Fruit fly (Drosophila melanogaster) whole organism, embryonic: ENCODE results near the gene JIL-1.

ENCODE experiments used
- CG10267 ChIP-seq: fragments of 200-800 bp; sonication (Bioruptor generic); optimal IDR thresholded peaks from 2 replicates; lab custom pipeline; 2018; ENCODE audit warnings: missing biosample characterization, mild to moderate bottlenecking, missing genetic modification characterization, moderate library complexity
- CG10654 ChIP-seq: fragments of 200-800 bp; sonication (Bioruptor generic); optimal IDR thresholded peaks from 2 replicates; lab custom pipeline; 2016; ENCODE audit warnings: missing biosample characterization, missing genetic modification characterization
- CG11085 ChIP-seq: fragments of 200-800 bp; sonication (Bioruptor generic); IDR thresholded peaks from 2 replicates; pipeline ENCODE4 v1.3.6; 2022; ENCODE audit warnings: missing biosample characterization, missing genetic modification characterization
- CG12659 ChIP-seq: fragments of 200-800 bp; sonication (Bioruptor generic); optimal IDR thresholded peaks from 3 replicates; lab custom pipeline; 2017; ENCODE audit warnings: mild to moderate bottlenecking, missing biosample characterization, missing genetic modification reagents, missing genetic modification characterization
- CG14965 ChIP-seq: fragments of 200-800 bp; sonication (Bioruptor generic); optimal IDR thresholded peaks from 2 replicates; lab custom pipeline; 2016; ENCODE audit warnings: missing biosample characterization, missing genetic modification characterization, borderline replicate concordance
- CG1603 ChIP-seq: fragments of 200-800 bp; sonication (Bioruptor generic); optimal IDR thresholded peaks from 2 replicates; lab custom pipeline; 2019; ENCODE audit warnings: missing biosample characterization, mild to moderate bottlenecking, missing genetic modification characterization, moderate library complexity
- CG17186 ChIP-seq: fragments of 200-800 bp; sonication (Bioruptor generic); optimal IDR thresholded peaks from 3 replicates; lab custom pipeline; 2017; ENCODE audit warnings: missing biosample characterization, missing genetic modification reagents, missing genetic modification characterization
- CG18262 ChIP-seq: fragments of 200-800 bp; optimal IDR thresholded peaks from 3 replicates; lab custom pipeline; 2019; ENCODE audit warnings: missing biosample characterization, mild to moderate bottlenecking, missing genetic modification characterization, moderate library complexity
- CG2889 ChIP-seq: fragments of 200-800 bp; sonication (Bioruptor generic); IDR thresholded peaks from 3 replicates; pipeline ENCODE4 v1.3.6; 2022; ENCODE audit warnings: missing biosample characterization, missing genetic modification characterization
- CG34422 ChIP-seq: fragments of 200-800 bp; sonication (Bioruptor generic); IDR thresholded peaks from 3 replicates; pipeline ENCODE4 v1.3.6; 2022; ENCODE audit warnings: missing biosample characterization, missing genetic modification characterization
- CG4820 ChIP-seq: fragments of 200-800 bp; sonication (Bioruptor generic); optimal IDR thresholded peaks from 3 replicates; lab custom pipeline; 2016; ENCODE audit warnings: missing biosample characterization, missing genetic modification characterization
- CG5953 ChIP-seq: fragments of 200-800 bp; sonication (Bioruptor generic); IDR thresholded peaks from 2 replicates; pipeline ENCODE4 v1.3.6; 2022; ENCODE audit warnings: missing biosample characterization, missing genetic modification characterization
- CG6272 ChIP-seq: fragments of 200-800 bp; sonication (Bioruptor generic); IDR thresholded peaks from 2 replicates; pipeline ENCODE4 v1.3.6; 2022; ENCODE audit warnings: missing biosample characterization, missing genetic modification characterization
- CG7963 ChIP-seq: fragments of 200-800 bp; sonication (Bioruptor generic); IDR thresholded peaks from 3 replicates; pipeline ENCODE4 v1.3.6; 2022; ENCODE audit warnings: missing biosample characterization, missing genetic modification characterization; ENCODE audit not compliant: partially characterized antibody
- CG7987 ChIP-seq: fragments of 200-800 bp; sonication (Bioruptor generic); optimal IDR thresholded peaks from 2 replicates; lab custom pipeline; 2018; ENCODE audit warnings: missing biosample characterization, mild to moderate bottlenecking, missing genetic modification characterization, moderate library complexity
- CG8478 ChIP-seq: fragments of >200 bp; optimal IDR thresholded peaks from 2 replicates; lab custom pipeline; 2018
- CG9215 ChIP-seq: fragments of 200-800 bp; sonication (Bioruptor generic); IDR thresholded peaks from 2 replicates; pipeline ENCODE4 v1.3.6; 2022; ENCODE audit warnings: missing biosample characterization, missing genetic modification characterization
- CG9609 ChIP-seq: fragments of 200-800 bp; sonication (Bioruptor generic); optimal IDR thresholded peaks from 3 replicates; lab custom pipeline; 2016; ENCODE audit warnings: missing biosample characterization, missing genetic modification characterization
- CTCF ChIP-seq: fragments of 200-800 bp; sonication (Bioruptor generic); optimal IDR thresholded peaks from 2 replicates; lab custom pipeline; 2017; ENCODE audit warnings: missing biosample characterization, mild to moderate bottlenecking, missing genetic modification characterization, moderate library complexity
- Dip2 ChIP-seq: fragments of 200-800 bp; sonication (Bioruptor generic); IDR thresholded peaks from 2 replicates; pipeline ENCODE4 v1.3.6; 2022; ENCODE audit warnings: missing biosample characterization, missing genetic modification characterization
- Dref ChIP-seq: fragments of 200-800 bp; sonication (Bioruptor generic); IDR thresholded peaks from 2 replicates; pipeline ENCODE4 v1.3.6; 2022; ENCODE audit warnings: missing biosample characterization, missing genetic modification characterization
- GATAe ChIP-seq: fragments of 200-800 bp; sonication (Bioruptor generic); conservative IDR thresholded peaks from 2 replicates; pipeline ENCODE4 v1.3.6; 2022; ENCODE audit warnings: missing biosample characterization, missing genetic modification characterization
- Opbp ChIP-seq: fragments of 200-800 bp; sonication (Bioruptor generic); IDR thresholded peaks from 3 replicates; pipeline ENCODE4 v1.3.6; 2022; ENCODE audit warnings: missing biosample characterization, missing genetic modification characterization; ENCODE audit not compliant: partially characterized antibody
- Pdp1 ChIP-seq, 2 experiments: fragments of 200-800 bp; sonication (Bioruptor generic); optimal IDR thresholded peaks; 3 replicates each; lab custom pipeline; 2016; ENCODE audit warnings: missing biosample characterization in 2 of 2, missing genetic modification characterization in 2 of 2, mild to moderate bottlenecking in 1 of 2, moderate library complexity in 1 of 2
- Rx ChIP-seq: fragments of 200-800 bp; sonication (Bioruptor generic); IDR thresholded peaks from 2 replicates; pipeline ENCODE4 v1.3.6; 2022; ENCODE audit warnings: missing biosample characterization, missing genetic modification characterization
- Scr ChIP-seq: fragments of 200-800 bp; sonication (Bioruptor generic); IDR thresholded peaks from 2 replicates; pipeline ENCODE4 v1.3.6; 2022; ENCODE audit warnings: missing biosample characterization, missing genetic modification characterization; ENCODE audit not compliant: partially characterized antibody
- Spps ChIP-seq: fragments of 200-800 bp; sonication (Bioruptor generic); optimal IDR thresholded peaks from 2 replicates; lab custom pipeline; 2018; ENCODE audit warnings: missing biosample characterization, mild to moderate bottlenecking, missing genetic modification characterization
- Tbp ChIP-seq: fragments of >200 bp; optimal IDR thresholded peaks from 2 replicates; lab custom pipeline; 2018; ENCODE audit warnings: missing biosample characterization, missing genetic modification characterization
- br ChIP-seq: fragments of >200 bp; optimal IDR thresholded peaks from 2 replicates; lab custom pipeline; 2017
- caup ChIP-seq: fragments of 200-800 bp; sonication (Bioruptor generic); optimal IDR thresholded peaks from 3 replicates; lab custom pipeline; 2017; ENCODE audit warnings: missing biosample characterization, mild to moderate bottlenecking, missing genetic modification characterization, moderate library complexity; ENCODE audit not compliant: severe bottlenecking
- crol ChIP-seq: fragments of 200-800 bp; sonication (Bioruptor generic); IDR thresholded peaks from 2 replicates; pipeline ENCODE4 v1.3.6; 2022; ENCODE audit warnings: missing biosample characterization, missing genetic modification characterization
- esg ChIP-seq: fragments of 200-800 bp; sonication (Bioruptor generic); conservative IDR thresholded peaks from 2 replicates; pipeline ENCODE4 v1.3.6; 2022; ENCODE audit warnings: missing biosample characterization, missing genetic modification characterization
- eve ChIP-seq, 2 experiments: fragments of >200 bp; optimal IDR thresholded peaks; 2 replicates each; lab custom pipeline; 2017; ENCODE audit warnings: missing biosample characterization in 2 of 2, missing genetic modification characterization in 2 of 2
- gsb ChIP-seq: fragments of 200-800 bp; sonication (Bioruptor generic); IDR thresholded peaks from 2 replicates; pipeline ENCODE4 v1.3.6; 2022; ENCODE audit warnings: missing biosample characterization, missing genetic modification characterization
- gsb-n ChIP-seq: fragments of 200-800 bp; sonication (Bioruptor generic); optimal IDR thresholded peaks from 3 replicates; lab custom pipeline; 2018; ENCODE audit warnings: missing biosample characterization, mild to moderate bottlenecking, missing genetic modification characterization
- gt ChIP-seq: fragments of 200-800 bp; sonication (Bioruptor generic); IDR thresholded peaks from 2 replicates; pipeline ENCODE4 v1.3.6; 2022; ENCODE audit warnings: missing biosample characterization, missing genetic modification characterization
- hth ChIP-seq: fragments of >200 bp; optimal IDR thresholded peaks from 2 replicates; lab custom pipeline; 2017; ENCODE audit warnings: inconsistent platforms
- ind ChIP-seq: fragments of 200-800 bp; sonication (Bioruptor generic); optimal IDR thresholded peaks from 3 replicates; lab custom pipeline; 2016; ENCODE audit warnings: missing biosample characterization, missing genetic modification characterization
- insv ChIP-seq, 2 experiments: fragments of 200-800 bp; sonication (Bioruptor generic); optimal IDR thresholded peaks; 3 replicates each; lab custom pipeline; 2016 to 2018; ENCODE audit warnings: missing biosample characterization in 2 of 2, missing genetic modification characterization in 2 of 2
- jumu ChIP-seq: fragments of 200-800 bp; sonication (Bioruptor generic); optimal IDR thresholded peaks from 3 replicates; lab custom pipeline; 2016; ENCODE audit warnings: missing biosample characterization, missing genetic modification characterization
- kni ChIP-seq: fragments of 200-800 bp; sonication (Bioruptor generic); optimal IDR thresholded peaks from 3 replicates; lab custom pipeline; 2017; ENCODE audit warnings: mild to moderate bottlenecking, missing biosample characterization, missing genetic modification reagents, missing genetic modification characterization
- knrl ChIP-seq: fragments of 200-800 bp; sonication (Bioruptor generic); IDR thresholded peaks from 3 replicates; pipeline ENCODE4 v1.3.6; 2022; ENCODE audit warnings: missing biosample characterization, missing genetic modification characterization; ENCODE audit not compliant: partially characterized antibody
- luna ChIP-seq: fragments of 200-800 bp; sonication (Bioruptor generic); optimal IDR thresholded peaks from 2 replicates; lab custom pipeline; 2016; ENCODE audit warnings: missing biosample characterization, missing genetic modification characterization
- nmo ChIP-seq: fragments of 200-800 bp; sonication (Bioruptor generic); optimal IDR thresholded peaks from 2 replicates; lab custom pipeline; 2018; ENCODE audit warnings: missing biosample characterization, mild to moderate bottlenecking, missing genetic modification characterization, moderate library complexity
- row ChIP-seq: fragments of 200-800 bp; sonication (Bioruptor generic); IDR thresholded peaks from 3 replicates; pipeline ENCODE4 v1.3.6; 2022; ENCODE audit warnings: missing biosample characterization, missing genetic modification characterization
- sens-2 ChIP-seq: fragments of 200-800 bp; sonication (Bioruptor generic); IDR thresholded peaks from 2 replicates; pipeline ENCODE4 v1.3.6; 2022; ENCODE audit warnings: missing biosample characterization, missing genetic modification characterization
- seq ChIP-seq: fragments of 200-800 bp; sonication (Bioruptor generic); IDR thresholded peaks from 2 replicates; pipeline ENCODE4 v1.3.6; 2022; ENCODE audit warnings: missing biosample characterization, missing genetic modification characterization
- stc ChIP-seq: fragments of 200-800 bp; sonication (Bioruptor generic); IDR thresholded peaks from 2 replicates; pipeline ENCODE4 v1.3.6; 2022; ENCODE audit warnings: missing biosample characterization, missing genetic modification characterization
- tna ChIP-seq: fragments of 200-800 bp; sonication (Bioruptor generic); IDR thresholded peaks from 2 replicates; pipeline ENCODE4 v1.3.6; 2022; ENCODE audit warnings: missing biosample characterization, missing genetic modification characterization; ENCODE audit not compliant: partially characterized antibody
- z ChIP-seq: fragments of 200-800 bp; sonication (Bioruptor generic); IDR thresholded peaks from 3 replicates; pipeline ENCODE4 v1.3.6; 2022; ENCODE audit warnings: missing biosample characterization, missing genetic modification characterization
- zen ChIP-seq: fragments of 200-800 bp; sonication (Bioruptor generic); optimal IDR thresholded peaks from 3 replicates; lab custom pipeline; 2018; ENCODE audit warnings: missing biosample characterization, mild to moderate bottlenecking, missing genetic modification characterization, moderate library complexity

JIL-1 gene

DNA sequence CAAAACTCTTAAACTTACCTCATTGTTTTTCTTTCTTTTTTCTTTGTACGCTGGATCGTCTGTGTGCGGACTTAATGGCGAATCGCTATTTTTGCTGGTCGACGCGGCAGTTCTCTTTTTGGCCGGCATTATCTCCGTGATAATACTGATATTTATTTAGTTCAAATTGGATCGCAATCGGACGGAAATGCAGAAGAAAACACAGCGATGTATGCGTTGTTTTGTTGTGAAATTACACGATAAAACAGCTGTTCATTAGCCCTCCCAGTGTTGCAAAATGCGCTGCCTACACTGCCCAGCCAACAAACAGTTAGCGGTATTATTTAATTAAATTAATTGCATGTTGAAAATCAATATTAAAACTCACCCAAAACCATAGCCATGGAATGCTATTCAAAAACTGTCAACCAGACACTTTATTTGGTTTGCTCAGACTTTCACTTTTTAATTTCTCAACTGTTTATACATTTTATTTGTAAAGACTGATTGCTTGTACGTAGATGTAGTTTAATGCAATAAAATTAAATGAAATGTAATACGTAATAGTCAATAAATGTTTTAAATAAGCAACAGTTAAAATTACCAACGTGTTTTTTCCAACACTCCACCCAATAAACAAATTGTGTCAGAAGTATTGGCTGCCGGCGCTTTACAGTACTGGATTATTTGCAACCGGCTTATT lies 5.1 kb upstream of the JIL-1 start, which contains the start of the genes Irbp18 and APP-BP1 (continued):
- TF ChIP-seq gsb-n (tag; lab: Kevin White, UChicago) (peak; percentile 89), CG5953 (GFP tag; lab: Robert Waterston, UW) (no peak; the same call in 1 of the 2 replicates), z (GFP tag; lab: Robert Waterston, UW) (0 out of 3 replicates have a peak, but pooled peaks have one; percentile 27), Scr (GFP tag; lab: Robert Waterston, UW) (no peak), Tbp (no peak), kni (peak; percentile 78), sens-2 (GFP tag; lab: Robert Waterston, UW) (peak; percentile 72), esg (peak; percentile 83), jumu (GFP tag; lab: Kevin White, UChicago) (peak; percentile 92), caup (GFP tag; lab: Kevin White, UChicago) (peak; percentile 95), CG6272 (GFP tag; lab: Robert Waterston, UW) (peak; percentile 92), CG12659 (peak; percentile 97), gt (GFP tag; lab: Robert Waterston, UW) (peak; percentile 45; the same call in 1 of the 2 replicates), Dref (no peak), CG9215 (GFP tag; lab: Robert Waterston, UW) (peak; percentile 86), CG11085 (GFP tag; lab: Robert Waterston, UW) (peak; percentile 68; the same call in 1 of the 2 replicates), CG14965 (GFP tag; lab: Kevin White, UChicago) (peak; percentile 50), nmo (GFP tag; lab: Kevin White, UChicago) (peak; percentile 96), CG2889 (GFP tag; lab: Robert Waterston, UW) (peak; percentile 91), Opbp (GFP tag; lab: Robert Waterston, UW) (no peak), CG7987 (GFP tag; lab: Kevin White, UChicago) (peak; percentile 85), CG10654 (peak; percentile 93), zen (peak; percentile 85), luna (GFP tag; lab: Kevin White, UChicago) (peak; percentile 91), knrl (GFP tag; lab: Robert Waterston, UW) (no peak), CG34422 (peak; percentile 87), CG10267 (tag; lab: Kevin White, UChicago) (peak; percentile 98), gsb (GFP tag; lab: Robert Waterston, UW) (peak; percentile 72), Pdp1 (GFP tag; optimal IDR thresholded peaks at IDR 0.05; lab: Kevin White, UChicago) (peak; percentile 92 to 96), CG17186 (GFP tag; lab: Kevin White, UChicago) (peak; percentile 87), CG8478 (lab: Kevin White, UChicago) (no peak), CG1603 (tag; lab: Kevin White, UChicago) (peak; percentile 88), Dip2 (GFP tag; lab: Robert Waterston, UW) (no peak), Spps (tag; lab: Kevin White, UChicago) (peak; percentile 87), hth (lab: Kevin White, UChicago) (no peak), GATAe (no peak; the same call in 1 of the 2 replicates), row (peak; percentile 88), CTCF (GFP tag; lab: Kevin White, UChicago) (peak; percentile 50), seq (GFP tag; lab: Robert Waterston, UW) (peak; percentile 87), stc (peak; percentile 84), crol (GFP tag; lab: Robert Waterston, UW) (peak; percentile 43; the same call in 1 of the 2 replicates), CG4820 (GFP tag; lab: Kevin White, UChicago) (peak; percentile 93), CG9609 (GFP tag; lab: Kevin White, UChicago) (peak; percentile 94), br (lab: Kevin White, UChicago) (no peak), tna (GFP tag; lab: Robert Waterston, UW) (no peak), eve (GFP tag; optimal IDR thresholded peaks at IDR 0.05; lab: Kevin White, UChicago) (no peak), CG18262 (tag; lab: Kevin White, UChicago) (peak; percentile 93), CG7963 (GFP tag; lab: Robert Waterston, UW) (no peak), insv (GFP tag; optimal IDR thresholded peaks at IDR 0.05; lab: Kevin White, UChicago) (peak in 1 of 2 experiments; percentile 74), Rx (GFP tag; lab: Robert Waterston, UW) (peak; percentile 83), ind (GFP tag; lab: Kevin White, UChicago) (peak; percentile 95)
